Fruit fly (Drosophila melanogaster): ENCODE measurements around the gene CG17129.
A peak's percentile ranks its signal among the peaks of the same experiment; 100 is the strongest.

The CG17129 gene

DNA sequence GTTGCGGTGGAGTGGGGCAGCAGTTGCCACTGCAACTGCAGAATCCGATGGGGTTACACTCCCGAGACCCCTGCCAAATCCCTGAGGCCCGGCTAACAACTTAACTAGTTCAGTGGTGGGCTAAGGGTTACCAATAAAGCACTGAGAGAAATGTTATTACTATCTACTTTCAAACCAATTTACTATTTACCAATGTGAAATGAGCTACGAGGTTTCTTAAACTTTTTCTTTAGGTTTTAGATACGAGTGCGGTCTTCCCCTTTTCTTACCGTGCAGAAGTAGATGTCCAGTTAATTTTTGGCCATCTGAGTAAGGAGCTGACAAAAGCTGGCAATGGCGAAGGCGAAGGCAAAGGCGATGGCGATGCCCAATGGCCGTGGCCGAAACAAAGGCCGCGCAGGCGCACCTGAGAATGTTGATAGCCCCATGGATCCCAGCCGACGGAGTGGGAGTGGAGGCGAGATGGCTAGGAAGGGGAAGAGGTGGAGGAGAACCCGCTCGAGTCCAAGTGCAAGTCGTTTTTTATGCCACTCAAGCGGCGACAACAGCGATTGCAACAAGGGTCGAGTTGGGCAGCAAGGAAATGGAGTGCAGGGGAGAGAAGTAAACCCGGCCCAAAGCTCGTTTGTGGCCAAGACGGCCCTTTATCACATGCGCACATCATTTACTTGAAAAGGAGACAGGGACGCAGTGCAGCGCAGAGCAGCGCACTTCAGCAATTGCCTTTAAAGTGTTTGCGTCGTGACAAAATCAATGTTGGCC is 19.6 kb downstream of the CG17129 start:
- TF ChIP-seq CG32264 (GFP tag; optimal IDR thresholded peaks at IDR 0.05) (no peak), ey (GFP tag; optimal IDR thresholded peaks at IDR 0.05) (peak; percentile 73), woc (GFP tag; optimal IDR thresholded peaks at IDR 0.05) (peak; percentile 51), Myc (optimal IDR thresholded peaks at IDR 0.05) (no peak), h (GFP tag; optimal IDR thresholded peaks at IDR 0.05) (peak; percentile 79), Sp1 (GFP tag; optimal IDR thresholded peaks at IDR 0.05) (peak; percentile 54), Dif (GFP tag; optimal IDR thresholded peaks at IDR 0.05; ENCODE audit: partially characterized antibody) (peak; percentile 5), fru (GFP tag; optimal IDR thresholded peaks at IDR 0.05) (peak; percentile 63), Abd-B (GFP tag; optimal IDR thresholded peaks at IDR 0.05) (no peak), psq (GFP tag; optimal IDR thresholded peaks at IDR 0.05) (peak; percentile 54), Dfd (GFP tag; optimal IDR thresholded peaks at IDR 0.05) (no peak), sage (GFP tag; optimal IDR thresholded peaks at IDR 0.05) (peak; percentile 55), lola (GFP tag; optimal IDR thresholded peaks at IDR 0.05) (no peak), Hr83 (GFP tag; optimal IDR thresholded peaks at IDR 0.05; ENCODE audit: poor library complexity, severe bottlenecking) (no peak), Hr78 (GFP tag; optimal IDR thresholded peaks at IDR 0.05) (no peak), pan (optimal IDR thresholded peaks at IDR 0.05) (no peak), Hnf4 (GFP tag; optimal IDR thresholded peaks at IDR 0.05) (peak; percentile 54), Vsx2 (GFP tag; optimal IDR thresholded peaks at IDR 0.05; ENCODE audit: partially characterized antibody) (no peak), foxo (GFP tag; optimal IDR thresholded peaks at IDR 0.05) (peak in 1 of 2 experiments; percentile 74), OdsH (GFP tag; optimal IDR thresholded peaks at IDR 0.05) (peak; percentile 63), brk (GFP tag; optimal IDR thresholded peaks at IDR 0.05) (peak; percentile 17), tai (GFP tag; optimal IDR thresholded peaks at IDR 0.05) (no peak), rgr (GFP tag; optimal IDR thresholded peaks at IDR 0.05) (peak; percentile 71), GATAd (GFP tag; optimal IDR thresholded peaks at IDR 0.05) (no peak), jim (GFP tag; optimal IDR thresholded peaks at IDR 0.05) (no peak), dl (GFP tag; optimal IDR thresholded peaks at IDR 0.05; ENCODE audit: insufficient read depth in 1 of 2, partially characterized antibody in 2 of 2) (no peak), sv (GFP tag; optimal IDR thresholded peaks at IDR 0.05) (no peak), Rel (GFP tag; optimal IDR thresholded peaks at IDR 0.05) (peak; percentile 7), Rel (tag; optimal IDR thresholded peaks at IDR 0.05) (no peak), CG9705 (GFP tag; optimal IDR thresholded peaks at IDR 0.05) (no peak), usp (GFP tag; optimal IDR thresholded peaks at IDR 0.05) (no peak), HLH106 (tag; optimal IDR thresholded peaks at IDR 0.05) (peak; percentile 63), CrebA (GFP tag; optimal IDR thresholded peaks at IDR 0.05; ENCODE audit: borderline replicate concordance) (no peak), N (GFP tag; optimal IDR thresholded peaks at IDR 0.05) (no peak), Mio (GFP tag; optimal IDR thresholded peaks at IDR 0.05) (no peak), Jra (GFP tag; optimal IDR thresholded peaks at IDR 0.05) (no peak), br (GFP tag; optimal IDR thresholded peaks at IDR 0.05) (peak; percentile 72), dmrt93B (GFP tag; optimal IDR thresholded peaks at IDR 0.05) (peak; percentile 37), dsf (GFP tag; optimal IDR thresholded peaks at IDR 0.05; ENCODE audit: borderline replicate concordance) (no peak)

- TF ChIP-seq lola (GFP tag; optimal IDR thresholded peaks at IDR 0.05) = no peak
- no peak for TF ChIP-seq foxo (GFP tag; optimal IDR thresholded peaks at IDR 0.05)
- TF ChIP-seq CG32264 (GFP tag; optimal IDR thresholded peaks at IDR 0.05) = no peak
- no peak for TF ChIP-seq Hnf4 (GFP tag; optimal IDR thresholded peaks at IDR 0.05)
Measured at dm6 chr3L:658279-658678, 21.8 kb downstream of the CG17129 start.

dm6 chr3L:654019-654418 is 26.1 kb downstream of the CG17129 start, which contains the start of the genes MED30 and Rev1:
Gene MED30, minus strand, starts transcription at chr3L:654089.
Gene Rev1, plus strand, starts transcription at chr3L:654363.
- no peak for TF ChIP-seq Dfd (GFP tag; optimal IDR thresholded peaks at IDR 0.05)
- TF ChIP-seq HLH106 (tag; optimal IDR thresholded peaks at IDR 0.05) = peak; percentile 93
- TF ChIP-seq br (GFP tag; optimal IDR thresholded peaks at IDR 0.05) = peak; percentile 96
- TF ChIP-seq Hnf4 (GFP tag; optimal IDR thresholded peaks at IDR 0.05) = peak; percentile 98
- peak; percentile 80 for TF ChIP-seq dmrt93B (GFP tag; optimal IDR thresholded peaks at IDR 0.05)
- TF ChIP-seq psq (GFP tag; optimal IDR thresholded peaks at IDR 0.05) = peak; percentile 90
- no peak for TF ChIP-seq CrebA (GFP tag; optimal IDR thresholded peaks at IDR 0.05; ENCODE audit: borderline replicate concordance)
- TF ChIP-seq lola (GFP tag; optimal IDR thresholded peaks at IDR 0.05) = no peak
- TF ChIP-seq CG9705 (GFP tag; optimal IDR thresholded peaks at IDR 0.05) = peak; percentile 87
- TF ChIP-seq N (GFP tag; optimal IDR thresholded peaks at IDR 0.05) = no peak
- TF ChIP-seq rgr (GFP tag; optimal IDR thresholded peaks at IDR 0.05) = peak; percentile 97
- peak; percentile 68 to 98 for TF ChIP-seq foxo (GFP tag; optimal IDR thresholded peaks at IDR 0.05)
- peak; percentile 96 for TF ChIP-seq OdsH (GFP tag; optimal IDR thresholded peaks at IDR 0.05)
- peak; percentile 92 for TF ChIP-seq CG32264 (GFP tag; optimal IDR thresholded peaks at IDR 0.05)
- TF ChIP-seq Rel (GFP tag; optimal IDR thresholded peaks at IDR 0.05) = peak; percentile 56
- peak; percentile 68 for TF ChIP-seq Rel (tag; optimal IDR thresholded peaks at IDR 0.05)
- TF ChIP-seq Myc (optimal IDR thresholded peaks at IDR 0.05) = peak; percentile 24
- no peak for TF ChIP-seq Vsx2 (GFP tag; optimal IDR thresholded peaks at IDR 0.05; ENCODE audit: partially characterized antibody)
- peak; percentile 90 for TF ChIP-seq jim (GFP tag; optimal IDR thresholded peaks at IDR 0.05)
- TF ChIP-seq sage (GFP tag; optimal IDR thresholded peaks at IDR 0.05) = peak; percentile 85
- peak; percentile 96 for TF ChIP-seq sv (GFP tag; optimal IDR thresholded peaks at IDR 0.05)
- TF ChIP-seq Mio (GFP tag; optimal IDR thresholded peaks at IDR 0.05) = peak; percentile 86
- TF ChIP-seq pan (optimal IDR thresholded peaks at IDR 0.05) = no peak
- no peak for TF ChIP-seq usp (GFP tag; optimal IDR thresholded peaks at IDR 0.05)
- TF ChIP-seq ey (GFP tag; optimal IDR thresholded peaks at IDR 0.05) = peak; percentile 97
- no peak for TF ChIP-seq Abd-B (GFP tag; optimal IDR thresholded peaks at IDR 0.05)
- TF ChIP-seq Hr78 (GFP tag; optimal IDR thresholded peaks at IDR 0.05) = no peak
- peak; percentile 94 for TF ChIP-seq dsf (GFP tag; optimal IDR thresholded peaks at IDR 0.05; ENCODE audit: borderline replicate concordance)
- TF ChIP-seq Jra (GFP tag; optimal IDR thresholded peaks at IDR 0.05) = peak; percentile 97
- peak; percentile 89 for TF ChIP-seq Sp1 (GFP tag; optimal IDR thresholded peaks at IDR 0.05)
- TF ChIP-seq Dif (GFP tag; optimal IDR thresholded peaks at IDR 0.05; ENCODE audit: partially characterized antibody) = no peak
- TF ChIP-seq dl (GFP tag; optimal IDR thresholded peaks at IDR 0.05; ENCODE audit: insufficient read depth in 1 of 2, partially characterized antibody in 2 of 2) = no peak
- peak; percentile 89 for TF ChIP-seq woc (GFP tag; optimal IDR thresholded peaks at IDR 0.05)
- TF ChIP-seq GATAd (GFP tag; optimal IDR thresholded peaks at IDR 0.05) = peak; percentile 83
- no peak for TF ChIP-seq tai (GFP tag; optimal IDR thresholded peaks at IDR 0.05)
